Worm (Caenorhabditis elegans): Measurements from ENCODE around the gene F39E9.14.

The F39E9.14 gene

DNA sequence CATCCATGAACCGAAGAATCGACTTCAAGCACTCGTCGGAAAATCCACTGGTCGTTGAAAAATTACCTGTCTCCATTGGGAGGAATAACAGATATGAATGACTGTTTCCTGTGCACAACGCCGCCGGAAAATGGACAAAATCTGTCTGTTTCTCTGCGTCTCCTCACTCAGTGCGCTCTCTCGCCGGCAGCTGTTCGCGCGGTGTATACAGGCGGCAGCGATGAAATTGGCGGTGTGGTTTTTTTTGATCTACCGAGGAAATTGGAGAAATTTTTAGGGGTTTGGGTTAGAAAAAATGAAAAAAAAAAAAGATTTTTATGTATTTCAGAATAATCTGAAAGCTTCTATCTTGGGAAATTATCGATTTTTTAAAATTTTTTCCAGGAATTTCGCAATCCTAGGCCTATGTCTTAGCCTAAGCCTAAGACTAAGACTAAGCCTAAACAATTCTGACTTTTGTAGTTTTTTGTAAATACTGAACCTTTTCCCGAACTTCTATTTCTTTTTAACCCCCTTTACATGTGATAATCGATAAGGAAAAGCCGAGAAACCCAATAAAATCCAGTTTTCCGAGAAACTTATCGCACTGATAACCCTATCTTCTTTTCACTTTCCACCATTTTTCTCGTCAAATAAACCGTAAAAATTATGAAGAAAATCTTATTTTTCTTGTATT, 42.3 kb downstream of the F39E9.14 start, which contains the start of the genes fbxc-50 and C17F4.2:
TSS of gene fbxc-50 (minus strand) at position 81 of the 676 bp plus-strand sequence.
TSS of gene C17F4.2 (plus strand) at position 626 of the 676 bp plus-strand sequence.
- TF ChIP-seq T22C8.4 (GFP tag; IDR thresholded peaks at IDR 0.05) (0 out of 2 replicates have a peak, but pooled peaks have one; percentile 36), flt-1 (GFP tag; IDR thresholded peaks at IDR 0.05) (no peak), cog-1 (tag; optimal IDR thresholded peaks at IDR 0.05) (no peak), ref-1 (GFP tag; conservative IDR thresholded peaks at IDR 0.05) (no peak), tab-1 (GFP tag; IDR thresholded peaks at IDR 0.05) (no peak)

DNA sequence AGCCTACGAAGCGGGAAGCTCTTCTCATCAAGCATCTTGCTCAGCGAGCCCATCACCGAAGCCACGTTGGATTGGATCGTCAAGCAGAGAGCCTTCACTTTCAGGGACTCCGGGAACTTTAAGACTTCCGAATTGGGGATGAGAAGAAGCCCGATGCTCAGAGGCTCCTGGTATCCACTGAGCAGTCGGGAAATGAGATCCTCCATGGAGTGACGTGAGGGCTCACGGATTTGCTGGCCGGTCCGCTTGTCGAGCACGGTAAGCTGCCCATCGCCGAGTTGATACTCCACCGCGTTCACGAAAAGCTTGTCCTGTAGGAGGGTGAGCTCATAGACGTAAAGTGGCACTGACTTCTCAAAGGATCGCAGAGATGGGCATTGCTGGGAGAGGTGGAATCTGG, 42.9 kb downstream of the F39E9.14 start:
- no peak for TF ChIP-seq med-1 (GFP tag; optimal IDR thresholded peaks at IDR 0.05; ENCODE audit: insufficient read depth)
- TF ChIP-seq cog-1 (tag; optimal IDR thresholded peaks at IDR 0.05): no peak
- TF ChIP-seq ztf-23 (GFP tag; IDR thresholded peaks at IDR 0.05): no peak
- TF ChIP-seq ztf-29 (GFP tag; IDR thresholded peaks at IDR 0.05): no peak
- TF ChIP-seq ref-1 (GFP tag; conservative IDR thresholded peaks at IDR 0.05): no peak
- no peak for TF ChIP-seq flt-1 (GFP tag; IDR thresholded peaks at IDR 0.05)
- no peak for TF ChIP-seq klf-2 (GFP tag; conservative IDR thresholded peaks at IDR 0.05)
- no peak for TF ChIP-seq tab-1 (GFP tag; IDR thresholded peaks at IDR 0.05)
- no peak for TF ChIP-seq T22C8.4 (GFP tag; IDR thresholded peaks at IDR 0.05)

DNA sequence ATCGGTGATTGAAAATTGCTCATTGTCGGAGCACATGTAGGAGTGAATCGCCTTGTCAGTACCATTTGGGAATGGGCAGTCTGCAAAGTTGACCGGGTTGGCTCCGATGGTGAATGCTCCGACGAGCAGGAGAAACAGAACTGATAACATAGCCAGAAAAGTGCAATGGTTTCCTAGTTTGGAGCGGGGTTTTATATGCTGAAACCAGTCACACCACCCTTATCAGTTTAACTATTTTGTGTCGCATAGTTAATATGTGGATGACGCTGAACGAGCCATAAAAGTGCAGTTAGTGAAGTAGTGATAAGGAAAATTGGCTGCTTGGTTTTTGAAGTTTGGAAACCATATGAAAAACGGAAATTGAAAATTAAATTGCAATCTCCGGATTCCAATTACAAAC, 44.6 kb downstream of the F39E9.14 start, which contains the start of gene C17F4.7:
TSS of gene C17F4.7 (minus strand) at position 180 of the 400 bp plus-strand sequence.
- TF ChIP-seq T22C8.4 (GFP tag; IDR thresholded peaks at IDR 0.05) (no peak), klf-2 (GFP tag; conservative IDR thresholded peaks at IDR 0.05) (no peak), tab-1 (GFP tag; IDR thresholded peaks at IDR 0.05) (no peak), med-1 (GFP tag; optimal IDR thresholded peaks at IDR 0.05; ENCODE audit: insufficient read depth) (no peak), ztf-23 (GFP tag; IDR thresholded peaks at IDR 0.05) (no peak), flt-1 (GFP tag; IDR thresholded peaks at IDR 0.05) (no peak), cog-1 (tag; optimal IDR thresholded peaks at IDR 0.05) (no peak), ref-1 (GFP tag; conservative IDR thresholded peaks at IDR 0.05) (no peak), ztf-29 (GFP tag; IDR thresholded peaks at IDR 0.05) (no peak)

DNA sequence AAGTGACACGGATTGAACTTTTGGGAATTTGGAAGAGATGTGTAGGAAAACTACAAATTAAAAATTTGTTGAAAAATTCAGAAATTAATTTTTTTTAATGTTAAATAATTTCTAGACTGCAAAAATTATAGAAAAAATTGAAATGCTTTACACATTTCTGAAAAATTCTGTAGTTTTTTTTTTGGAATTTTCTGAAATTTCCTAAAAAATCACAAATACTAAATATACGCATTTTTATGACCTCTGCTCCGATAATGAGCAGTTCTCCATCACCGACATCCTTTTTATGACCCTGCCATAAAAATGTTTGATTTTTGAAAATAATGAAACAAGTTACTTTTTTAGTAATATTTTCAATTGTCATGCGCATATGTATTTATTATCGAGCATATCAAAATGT, 45.7 kb downstream of the F39E9.14 start:
- TF ChIP-seq cog-1 (tag; optimal IDR thresholded peaks at IDR 0.05) (no peak), ref-1 (GFP tag; conservative IDR thresholded peaks at IDR 0.05) (no peak), ztf-29 (GFP tag; IDR thresholded peaks at IDR 0.05) (no peak), med-1 (GFP tag; optimal IDR thresholded peaks at IDR 0.05; ENCODE audit: insufficient read depth) (no peak), flt-1 (GFP tag; IDR thresholded peaks at IDR 0.05) (no peak), klf-2 (GFP tag; conservative IDR thresholded peaks at IDR 0.05) (no peak), T22C8.4 (GFP tag; IDR thresholded peaks at IDR 0.05) (no peak), tab-1 (GFP tag; IDR thresholded peaks at IDR 0.05) (no peak), ztf-23 (GFP tag; IDR thresholded peaks at IDR 0.05) (no peak)

DNA sequence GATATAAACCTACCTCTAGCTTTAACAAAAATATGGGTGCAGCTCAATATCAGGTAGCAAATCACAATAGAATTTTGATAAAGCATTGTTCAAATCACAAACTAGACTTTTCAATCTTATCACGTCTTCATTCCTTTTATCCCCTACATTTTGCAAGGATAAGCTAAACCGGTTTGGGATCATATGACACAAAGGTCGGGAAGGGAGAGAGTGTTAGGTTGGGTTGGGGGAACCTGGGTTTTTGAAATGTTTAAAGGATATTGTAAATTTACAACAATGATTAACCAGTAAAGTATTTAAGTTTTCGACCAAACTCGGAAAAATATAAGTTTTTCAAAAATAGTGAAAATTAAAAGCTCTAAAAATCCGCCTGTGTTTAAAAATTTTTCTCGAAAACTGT, 46.4 kb downstream of the F39E9.14 start, which contains the start of gene C17F4.12:
TSS of gene C17F4.12 (minus strand) at position 101 of the 400 bp plus-strand sequence.
- TF ChIP-seq ztf-29 (GFP tag; IDR thresholded peaks at IDR 0.05) (no peak), T22C8.4 (GFP tag; IDR thresholded peaks at IDR 0.05) (no peak), klf-2 (GFP tag; conservative IDR thresholded peaks at IDR 0.05) (no peak), cog-1 (tag; optimal IDR thresholded peaks at IDR 0.05) (no peak), ztf-23 (GFP tag; IDR thresholded peaks at IDR 0.05) (no peak), tab-1 (GFP tag; IDR thresholded peaks at IDR 0.05) (no peak), ref-1 (GFP tag; conservative IDR thresholded peaks at IDR 0.05) (no peak), flt-1 (GFP tag; IDR thresholded peaks at IDR 0.05) (no peak), med-1 (GFP tag; optimal IDR thresholded peaks at IDR 0.05; ENCODE audit: insufficient read depth) (no peak)

DNA sequence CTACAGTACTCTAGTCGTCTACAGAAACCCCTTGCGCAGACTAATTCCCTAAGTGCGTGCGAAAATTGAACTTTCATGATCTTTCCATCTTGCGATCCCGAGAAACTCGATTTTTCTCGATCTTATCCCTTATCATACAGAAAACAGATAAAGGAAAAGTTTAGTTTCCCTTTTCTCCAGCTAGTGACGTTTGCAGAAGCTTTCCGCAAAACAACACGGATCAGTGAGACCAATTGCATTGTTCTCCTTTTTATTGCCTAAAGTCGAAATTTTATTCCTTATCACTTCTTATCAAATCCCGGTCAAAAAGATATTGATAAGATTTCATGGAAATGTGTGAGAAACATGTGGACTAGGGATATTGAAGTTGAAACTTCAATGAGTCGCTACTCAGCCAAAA, 48.6 kb downstream of the F39E9.14 start:
- TF ChIP-seq cog-1 (tag; optimal IDR thresholded peaks at IDR 0.05) (no peak), ztf-23 (GFP tag; IDR thresholded peaks at IDR 0.05) (no peak), ref-1 (GFP tag; conservative IDR thresholded peaks at IDR 0.05) (no peak), klf-2 (GFP tag; conservative IDR thresholded peaks at IDR 0.05) (no peak), med-1 (GFP tag; optimal IDR thresholded peaks at IDR 0.05; ENCODE audit: insufficient read depth) (no peak), flt-1 (GFP tag; IDR thresholded peaks at IDR 0.05) (no peak), T22C8.4 (GFP tag; IDR thresholded peaks at IDR 0.05) (no peak)

Data from whole organism, midembryonic.